Fruit fly (Drosophila melanogaster) whole organism, embryonic: ENCODE data around the gene Desi.

Source experiments
- Ada2b ChIP-seq: fragments of 200-800 bp; sonication (Bioruptor generic); IDR thresholded peaks from 2 replicates; pipeline ENCODE4 v1.3.6; 2022; ENCODE audit warnings: missing biosample characterization, missing genetic modification characterization
- Atf-2 ChIP-seq: fragments of 200-800 bp; sonication (Bioruptor generic); optimal IDR thresholded peaks from 2 replicates; lab custom pipeline; 2016; ENCODE audit warnings: missing biosample characterization, missing genetic modification characterization
- B-H1 ChIP-seq: fragments of 200-800 bp; sonication (Bioruptor generic); IDR thresholded peaks from 3 replicates; pipeline ENCODE4 v1.3.6; 2022; ENCODE audit warnings: missing biosample characterization, missing genetic modification characterization
- CG10209 ChIP-seq: fragments of 200-800 bp; sonication (Bioruptor generic); optimal IDR thresholded peaks from 3 replicates; lab custom pipeline; 2017; ENCODE audit warnings: missing biosample characterization, mild to moderate bottlenecking, missing genetic modification characterization, missing genetic modification reagents
- CG10431 ChIP-seq: fragments of 200-800 bp; sonication (Bioruptor generic); optimal IDR thresholded peaks from 3 replicates; lab custom pipeline; 2018; ENCODE audit warnings: missing biosample characterization, mild to moderate bottlenecking, missing genetic modification characterization
- CG10959 ChIP-seq: fragments of 200-800 bp; sonication (Bioruptor generic); IDR thresholded peaks from 2 replicates; pipeline ENCODE4 v1.3.6; 2022; ENCODE audit warnings: missing biosample characterization, missing genetic modification characterization
- CG11456 ChIP-seq: fragments of 200-800 bp; sonication (Bioruptor generic); IDR thresholded peaks from 3 replicates; pipeline ENCODE4 v1.3.6; 2022; ENCODE audit warnings: missing biosample characterization, missing genetic modification characterization
- CG11723 ChIP-seq: fragments of 200-800 bp; sonication (Bioruptor generic); optimal IDR thresholded peaks from 2 replicates; lab custom pipeline; 2017; ENCODE audit warnings: missing biosample characterization, mild to moderate bottlenecking, missing genetic modification characterization
- CG12942 ChIP-seq: fragments of 200-800 bp; sonication (Bioruptor generic); optimal IDR thresholded peaks from 3 replicates; lab custom pipeline; 2016; ENCODE audit warnings: missing biosample characterization, missing genetic modification characterization
- CG13287 ChIP-seq: fragments of 200-800 bp; sonication (Bioruptor generic); IDR thresholded peaks from 2 replicates; pipeline ENCODE4 v1.3.6; 2022; ENCODE audit warnings: missing biosample characterization, missing genetic modification characterization; ENCODE audit not compliant: partially characterized antibody
- CG15073 ChIP-seq: fragments of 200-800 bp; sonication (Bioruptor generic); optimal IDR thresholded peaks from 2 replicates; lab custom pipeline; 2016; ENCODE audit warnings: missing biosample characterization, missing genetic modification characterization
- CG16813 ChIP-seq: fragments of 200-800 bp; sonication (Bioruptor generic); IDR thresholded peaks from 3 replicates; pipeline ENCODE4 v1.3.6; 2022; ENCODE audit warnings: missing biosample characterization, missing genetic modification characterization; ENCODE audit not compliant: partially characterized antibody
- CG30431 ChIP-seq: fragments of 200-800 bp; sonication (Bioruptor generic); optimal IDR thresholded peaks from 2 replicates; lab custom pipeline; 2017; ENCODE audit warnings: missing biosample characterization, missing genetic modification characterization
- CG31388 ChIP-seq: fragments of 200-800 bp; sonication (Bioruptor generic); optimal IDR thresholded peaks from 2 replicates; lab custom pipeline; 2016; ENCODE audit warnings: missing biosample characterization, missing genetic modification characterization
- CG32767 ChIP-seq: fragments of 200-800 bp; sonication (Bioruptor generic); IDR thresholded peaks from 2 replicates; pipeline ENCODE4 v1.3.6; 2022; ENCODE audit warnings: missing biosample characterization, missing genetic modification characterization
- CG33557 ChIP-seq: fragments of 200-800 bp; sonication (Bioruptor generic); optimal IDR thresholded peaks from 2 replicates; lab custom pipeline; 2019; ENCODE audit warnings: missing biosample characterization, mild to moderate bottlenecking, missing genetic modification characterization, moderate library complexity
- CG34224 ChIP-seq: fragments of 200-800 bp; sonication (Bioruptor generic); IDR thresholded peaks from 3 replicates; pipeline ENCODE4 v1.3.6; 2022; ENCODE audit warnings: missing biosample characterization, missing genetic modification characterization; ENCODE audit not compliant: partially characterized antibody
- CG34422 ChIP-seq: fragments of 200-800 bp; sonication (Bioruptor generic); IDR thresholded peaks from 3 replicates; pipeline ENCODE4 v1.3.6; 2022; ENCODE audit warnings: missing biosample characterization, missing genetic modification characterization
- CG3847 ChIP-seq: fragments of 200-800 bp; sonication (Bioruptor generic); IDR thresholded peaks from 2 replicates; pipeline ENCODE4 v1.3.6; 2022; ENCODE audit warnings: missing biosample characterization, missing genetic modification characterization
- CG4424 ChIP-seq: fragments of 200-800 bp; sonication (Bioruptor generic); optimal IDR thresholded peaks from 3 replicates; lab custom pipeline; 2016; ENCODE audit warnings: missing biosample characterization, missing genetic modification characterization
- CG4617 ChIP-seq: fragments of 200-800 bp; sonication (Bioruptor generic); optimal IDR thresholded peaks from 3 replicates; lab custom pipeline; 2016; ENCODE audit warnings: missing biosample characterization, missing genetic modification characterization, borderline replicate concordance
- CG4730 ChIP-seq: fragments of 200-800 bp; sonication (Bioruptor generic); IDR thresholded peaks from 2 replicates; pipeline ENCODE4 v1.3.6; 2022; ENCODE audit warnings: missing biosample characterization, missing genetic modification characterization
- CHES-1-like ChIP-seq: fragments of 200-800 bp; sonication (Bioruptor generic); optimal IDR thresholded peaks from 2 replicates; lab custom pipeline; 2016; ENCODE audit warnings: missing biosample characterization, missing genetic modification characterization
- E2f2 ChIP-seq: fragments of 200-800 bp; sonication (Bioruptor generic); IDR thresholded peaks from 2 replicates; pipeline ENCODE4 v1.3.6; 2022; ENCODE audit warnings: missing biosample characterization, missing genetic modification characterization
- Med ChIP-seq: fragments of 200-800 bp; sonication (Bioruptor generic); peaks from one replicate; lab custom pipeline; 2016; ENCODE audit warnings: missing biosample characterization, missing genetic modification characterization, mild to moderate bottlenecking, inconsistent platforms, moderate library complexity
- Meics ChIP-seq: fragments of 200-800 bp; sonication (Bioruptor generic); optimal IDR thresholded peaks from 2 replicates; lab custom pipeline; 2017; ENCODE audit warnings: missing biosample characterization, mild to moderate bottlenecking, missing genetic modification characterization
- NFAT ChIP-seq: fragments of 200-800 bp; sonication (Bioruptor generic); IDR thresholded peaks from 2 replicates; pipeline ENCODE4 v1.3.6; 2022; ENCODE audit warnings: missing biosample characterization, missing genetic modification characterization
- Sry-β ChIP-seq: fragments of 200-800 bp; sonication (Bioruptor generic); optimal IDR thresholded peaks from 2 replicates; lab custom pipeline; 2018; ENCODE audit warnings: missing biosample characterization, mild to moderate bottlenecking, missing genetic modification characterization, moderate library complexity
- Ssrp ChIP-seq: fragments of 200-800 bp; sonication (Bioruptor generic); optimal IDR thresholded peaks from 2 replicates; lab custom pipeline; 2018; ENCODE audit warnings: missing biosample characterization, mild to moderate bottlenecking, missing genetic modification characterization, moderate library complexity
- Taf1 ChIP-seq: fragments of 200-800 bp; sonication (Bioruptor generic); IDR thresholded peaks from 2 replicates; pipeline ENCODE4 v1.3.6; 2022; ENCODE audit warnings: missing biosample characterization, missing genetic modification characterization
- al ChIP-seq: fragments of 200-800 bp; sonication (Bioruptor generic); IDR thresholded peaks from 2 replicates; pipeline ENCODE4 v1.3.6; 2022; ENCODE audit warnings: missing biosample characterization, missing genetic modification characterization
- bcd ChIP-seq: fragments of 200-800 bp; sonication (Bioruptor generic); optimal IDR thresholded peaks from 2 replicates; lab custom pipeline; 2017; ENCODE audit warnings: missing biosample characterization, mild to moderate bottlenecking, missing genetic modification characterization
- bigmax ChIP-seq: fragments of 200-800 bp; sonication (Bioruptor generic); optimal IDR thresholded peaks from 2 replicates; lab custom pipeline; 2018; ENCODE audit warnings: missing biosample characterization, mild to moderate bottlenecking, missing genetic modification characterization
- bsh ChIP-seq, 2 experiments: fragments of 200-800 bp; sonication (Bioruptor generic); optimal IDR thresholded peaks; 2 replicates each; lab custom pipeline; 2017 to 2018; ENCODE audit warnings: mild to moderate bottlenecking in 2 of 2, missing biosample characterization in 2 of 2, missing genetic modification characterization in 2 of 2, moderate library complexity in 1 of 2
- cato ChIP-seq: fragments of 200-800 bp; sonication (Bioruptor generic); optimal IDR thresholded peaks from 2 replicates; lab custom pipeline; 2016; ENCODE audit warnings: missing biosample characterization, missing genetic modification characterization, borderline replicate concordance
- esg ChIP-seq: fragments of 200-800 bp; sonication (Bioruptor generic); conservative IDR thresholded peaks from 2 replicates; pipeline ENCODE4 v1.3.6; 2022; ENCODE audit warnings: missing biosample characterization, missing genetic modification characterization
- fd3F ChIP-seq: fragments of 200-800 bp; sonication (Bioruptor generic); optimal IDR thresholded peaks from 2 replicates; lab custom pipeline; 2018; ENCODE audit warnings: missing biosample characterization, mild to moderate bottlenecking, missing genetic modification characterization, moderate library complexity
- fru ChIP-seq: fragments of >200 bp; optimal IDR thresholded peaks from 2 replicates; lab custom pipeline; 2017
- inv ChIP-seq: fragments of 200-800 bp; sonication (Bioruptor generic); IDR thresholded peaks from 2 replicates; pipeline ENCODE4 v1.3.6; 2022; ENCODE audit warnings: missing biosample characterization, missing genetic modification characterization; ENCODE audit not compliant: partially characterized antibody
- mld ChIP-seq: fragments of 200-800 bp; sonication (Bioruptor generic); IDR thresholded peaks from 3 replicates; pipeline ENCODE4 v1.3.6; 2022; ENCODE audit warnings: missing biosample characterization, missing genetic modification characterization; ENCODE audit not compliant: partially characterized antibody
- p53 ChIP-seq: fragments of 200-800 bp; sonication (Bioruptor generic); optimal IDR thresholded peaks from 2 replicates; lab custom pipeline; 2016; ENCODE audit warnings: missing biosample characterization, missing genetic modification characterization
- psq ChIP-seq: fragments of 200-800 bp; sonication (Bioruptor generic); optimal IDR thresholded peaks from 2 replicates; lab custom pipeline; 2017; ENCODE audit warnings: missing biosample characterization, missing genetic modification characterization
- rib ChIP-seq: fragments of 200-800 bp; sonication (Bioruptor generic); IDR thresholded peaks from 2 replicates; pipeline ENCODE4 v1.3.6; 2022; ENCODE audit warnings: missing biosample characterization, missing genetic modification characterization
- slbo ChIP-seq: fragments of 200-800 bp; sonication (Bioruptor generic); IDR thresholded peaks from 2 replicates; pipeline ENCODE4 v1.3.6; 2022; ENCODE audit warnings: missing biosample characterization, missing genetic modification characterization
- sob ChIP-seq: fragments of 200-800 bp; sonication (Bioruptor generic); IDR thresholded peaks from 2 replicates; pipeline ENCODE4 v1.3.6; 2022; ENCODE audit warnings: missing biosample characterization, missing genetic modification characterization
- sug ChIP-seq: fragments of 200-800 bp; optimal IDR thresholded peaks from 2 replicates; lab custom pipeline; 2019; ENCODE audit warnings: missing biosample characterization, mild to moderate bottlenecking, missing genetic modification characterization, moderate library complexity
- tgo ChIP-seq: fragments of 200-800 bp; sonication (Bioruptor generic); IDR thresholded peaks from 3 replicates; pipeline ENCODE4 v1.3.6; 2022; ENCODE audit warnings: missing biosample characterization, missing genetic modification characterization
- twi ChIP-seq: fragments of 200-800 bp; optimal IDR thresholded peaks from 2 replicates; lab custom pipeline; 2019; ENCODE audit warnings: missing biosample characterization, mild to moderate bottlenecking, missing genetic modification characterization, moderate library complexity
- unpg ChIP-seq: fragments of 200-800 bp; sonication (Bioruptor generic); optimal IDR thresholded peaks from 3 replicates; lab custom pipeline; 2018; ENCODE audit warnings: missing biosample characterization, mild to moderate bottlenecking, missing genetic modification characterization, moderate library complexity
- zen2 ChIP-seq: fragments of 200-800 bp; sonication (Bioruptor generic); IDR thresholded peaks from 3 replicates; pipeline ENCODE4 v1.3.6; 2022; ENCODE audit warnings: missing biosample characterization, missing genetic modification characterization; ENCODE audit not compliant: partially characterized antibody

Gene Desi

DNA sequence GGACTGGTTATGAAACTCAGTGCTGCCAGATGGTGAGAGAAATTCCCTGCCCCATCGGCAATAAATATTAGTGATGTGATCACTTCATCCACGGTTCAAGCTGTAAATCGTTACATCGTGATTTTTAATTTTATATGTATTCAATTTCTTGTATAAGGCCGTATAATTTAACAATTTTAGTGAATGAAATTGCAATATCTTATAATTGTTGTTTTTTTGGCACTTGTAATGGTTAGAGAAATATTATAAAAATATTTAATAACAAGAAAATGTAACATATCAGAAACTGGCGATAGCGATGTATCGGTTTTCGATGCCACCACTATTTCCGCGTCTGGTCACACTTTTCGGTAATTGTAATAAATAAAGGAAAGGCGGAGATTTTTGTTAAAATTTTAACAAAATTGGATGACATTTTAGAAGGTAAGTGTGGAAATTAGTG lies 4.7 kb downstream of the Desi start, which contains the start of the genes mRpL37 and Rbp1 (continued):
- TF ChIP-seq unpg (GFP tag; lab: Kevin White, UChicago) = peak; percentile 69
- no peak for TF ChIP-seq CG10431 (GFP tag; lab: Kevin White, UChicago)
- no peak for TF ChIP-seq rib
- peak; percentile 80 for TF ChIP-seq CG33557
- TF ChIP-seq B-H1 (GFP tag; lab: Robert Waterston, UW) = peak; percentile 55; the same call in 1 of the 3 replicates
- peak; percentile 85 for TF ChIP-seq CG3847 (GFP tag; lab: Robert Waterston, UW)
- TF ChIP-seq Meics (GFP tag; lab: Kevin White, UChicago) = peak; percentile 65
- no peak for TF ChIP-seq fru (lab: Kevin White, UChicago)
- peak; percentile 79 for TF ChIP-seq CG34224 (GFP tag; lab: Robert Waterston, UW)
- peak; percentile 69 for TF ChIP-seq CG4730 (GFP tag; lab: Robert Waterston, UW)
- TF ChIP-seq CG30431 (GFP tag; lab: Kevin White, UChicago) = peak; percentile 40
- no peak for TF ChIP-seq bigmax
- peak; percentile 76 for TF ChIP-seq twi
- TF ChIP-seq E2f2 (GFP tag; lab: Robert Waterston, UW) = peak; percentile 57
- peak; percentile 77 for TF ChIP-seq CG4424
- peak; percentile 42 for TF ChIP-seq CHES-1-like (GFP tag; lab: Kevin White, UChicago)
- peak; percentile 84 for TF ChIP-seq CG13287
- TF ChIP-seq CG12942 = peak; percentile 75
- peak; percentile 85 for TF ChIP-seq al (GFP tag; lab: Robert Waterston, UW)
- TF ChIP-seq CG4617 = peak; percentile 84
- no peak for TF ChIP-seq CG10959
- peak; percentile 81 for TF ChIP-seq Med (GFP tag; lab: Kevin White, UChicago)
- peak; percentile 48 for TF ChIP-seq Atf-2
- peak; percentile 85 for TF ChIP-seq slbo
- TF ChIP-seq CG11723 (GFP tag; lab: Kevin White, UChicago) = peak; percentile 19
- TF ChIP-seq inv = peak; percentile 92
- TF ChIP-seq Ssrp = peak; percentile 81
- TF ChIP-seq sug (tag; lab: Kevin White, UChicago) = peak; percentile 88
- TF ChIP-seq mld = peak; percentile 40; the same call in 1 of the 3 replicates
- TF ChIP-seq CG32767 (GFP tag; lab: Robert Waterston, UW) = 0 out of 2 replicates have a peak, but pooled peaks have one; percentile 27
- TF ChIP-seq p53 (GFP tag; lab: Kevin White, UChicago) = no peak
- TF ChIP-seq Sry-β (GFP tag; lab: Kevin White, UChicago) = peak; percentile 72
- peak; percentile 55; the same call in 1 of the 3 replicates for TF ChIP-seq zen2
- peak; percentile 47; the same call in 2 of the 3 replicates for TF ChIP-seq CG34422 (GFP tag; lab: Robert Waterston, UW)
- peak; percentile 81 for TF ChIP-seq bcd (GFP tag; lab: Kevin White, UChicago)
- TF ChIP-seq sob (GFP tag; lab: Robert Waterston, UW) = peak; percentile 91
- TF ChIP-seq CG16813 (GFP tag; lab: Robert Waterston, UW) = peak; percentile 91
- TF ChIP-seq tgo (GFP tag; lab: Robert Waterston, UW) = peak; percentile 50; the same call in 2 of the 3 replicates
- TF ChIP-seq esg (GFP tag; lab: Robert Waterston, UW) = peak; percentile 47
- peak; percentile 41 for TF ChIP-seq psq (GFP tag; lab: Kevin White, UChicago)
- peak; percentile 42; the same call in 1 of the 2 replicates for TF ChIP-seq Ada2b (GFP tag; lab: Robert Waterston, UW)
- TF ChIP-seq Taf1 = peak; percentile 63; the same call in 1 of the 2 replicates
- peak; percentile 58; the same call in 1 of the 2 replicates for TF ChIP-seq NFAT (GFP tag; lab: Robert Waterston, UW)
- no peak for TF ChIP-seq CG31388 (GFP tag; lab: Kevin White, UChicago)
- TF ChIP-seq CG11456 (GFP tag; lab: Robert Waterston, UW) = peak; percentile 84
- peak; percentile 66 for TF ChIP-seq fd3F (GFP tag; lab: Kevin White, UChicago)
- TF ChIP-seq CG15073 (GFP tag; lab: Kevin White, UChicago) = no peak
- TF ChIP-seq CG10209 = peak; percentile 69
- TF ChIP-seq bsh (GFP tag; optimal IDR thresholded peaks at IDR 0.05; lab: Kevin White, UChicago) = peak in 1 of 2 experiments; percentile 68
- TF ChIP-seq cato (GFP tag; lab: Kevin White, UChicago) = peak; percentile 68
